Worm (Caenorhabditis elegans) whole organism, midembryonic: ENCODE measurements around the gene ZK688.4.

Source experiments
- T22C8.4 ChIP-seq: fragments of 200-800 bp; sonication (Bioruptor generic); IDR thresholded peaks from 2 replicates; pipeline ENCODE4 v1.3.6; 2022; ENCODE audit warnings: missing genetic modification characterization, missing compliant biosample characterization
- cog-1 ChIP-seq: sonication (generic microtip); optimal IDR thresholded peaks from 2 replicates; lab custom pipeline; 2016; ENCODE audit warnings: missing genetic modification characterization, missing compliant biosample characterization
- flt-1 ChIP-seq: fragments of 200-800 bp; sonication (Bioruptor generic); IDR thresholded peaks from 2 replicates; pipeline ENCODE4 v1.3.6; 2022; ENCODE audit warnings: missing genetic modification characterization, missing compliant biosample characterization
- klf-2 ChIP-seq: fragments of 200-800 bp; sonication (Bioruptor generic); conservative IDR thresholded peaks from 2 replicates; pipeline ENCODE4 v1.3.6; 2022; ENCODE audit warnings: missing genetic modification reagents, missing genetic modification characterization, missing compliant biosample characterization
- med-1 ChIP-seq: sonication (generic microtip); optimal IDR thresholded peaks from 2 replicates; lab custom pipeline; 2017; ENCODE audit warnings: missing genetic modification characterization, mild to moderate bottlenecking, missing compliant biosample characterization, antibody characterized with exemption, missing genetic modification reagents; ENCODE audit not compliant: insufficient read depth
- ref-1 ChIP-seq: fragments of 200-800 bp; sonication (Bioruptor generic); conservative IDR thresholded peaks from 2 replicates; pipeline ENCODE4 v1.3.6; 2022; ENCODE audit warnings: missing genetic modification reagents, missing genetic modification characterization, missing compliant biosample characterization
- tab-1 ChIP-seq: fragments of 200-800 bp; sonication (Bioruptor generic); IDR thresholded peaks from 2 replicates; pipeline ENCODE4 v1.3.6; 2022; ENCODE audit warnings: missing genetic modification characterization, missing compliant biosample characterization
- ztf-23 ChIP-seq: fragments of 200-800 bp; sonication (Bioruptor generic); IDR thresholded peaks from 2 replicates; pipeline ENCODE4 v1.3.6; 2022; ENCODE audit warnings: missing genetic modification reagents, missing genetic modification characterization, missing compliant biosample characterization

DNA sequence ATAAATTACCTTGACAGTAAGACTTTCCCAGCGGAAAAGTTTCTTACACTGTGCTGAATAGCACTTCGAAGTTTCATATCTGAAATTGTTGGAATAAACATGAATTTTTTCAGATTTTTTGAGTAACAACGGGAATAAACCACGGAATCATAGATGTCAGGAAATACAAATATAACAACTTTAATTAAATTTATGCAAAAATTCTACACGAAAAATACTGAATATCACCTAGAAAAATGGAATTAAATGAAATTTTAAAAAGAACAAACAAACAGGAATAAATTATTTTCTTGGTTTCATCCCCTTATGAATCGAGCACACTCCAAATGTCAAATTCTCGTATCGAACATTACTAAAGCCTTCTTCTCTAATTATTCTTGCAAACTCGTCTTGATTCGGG lies 37.7 kb upstream of the ZK688.4 start, which contains the start of gene tag-307:
- TF ChIP-seq T22C8.4 (GFP tag; lab: Robert Waterston, UW) = no peak
- no peak for TF ChIP-seq klf-2 (GFP tag; lab: Robert Waterston, UW)
- no peak for TF ChIP-seq ztf-23 (GFP tag; lab: Robert Waterston, UW)
- no peak for TF ChIP-seq flt-1 (GFP tag; lab: Robert Waterston, UW)
- TF ChIP-seq tab-1 (GFP tag; lab: Robert Waterston, UW) = no peak
- TF ChIP-seq ref-1 (GFP tag; lab: Robert Waterston, UW) = no peak
- no peak for TF ChIP-seq med-1
- no peak for TF ChIP-seq cog-1 (tag; lab: Kevin White, UChicago)
